Fruit fly (Drosophila melanogaster): ENCODE data around the gene TrissinR.

TrissinR gene

dm6 chr2L:5876474-5877067, 52.8 kb downstream of the TrissinR start (continued):
- TF ChIP-seq CG34224 (GFP tag; IDR thresholded peaks at IDR 0.05; ENCODE audit: partially characterized antibody): no peak
- TF ChIP-seq ssp (GFP tag; IDR thresholded peaks at IDR 0.05): no peak
- no peak for TF ChIP-seq CG2199 (GFP tag; IDR thresholded peaks at IDR 0.05)
- no peak for TF ChIP-seq aop (GFP tag; IDR thresholded peaks at IDR 0.05)
- TF ChIP-seq CG12942 (GFP tag; optimal IDR thresholded peaks at IDR 0.05): no peak
- TF ChIP-seq Ptx1 (GFP tag; IDR thresholded peaks at IDR 0.05): no peak
- no peak for TF ChIP-seq H15 (GFP tag; IDR thresholded peaks at IDR 0.05)
- no peak for TF ChIP-seq Bdp1 (GFP tag; optimal IDR thresholded peaks at IDR 0.05)
- TF ChIP-seq CG3407 (GFP tag; optimal IDR thresholded peaks at IDR 0.05): no peak
- no peak for TF ChIP-seq ham (GFP tag; IDR thresholded peaks at IDR 0.05)
- peak; percentile 57 for TF ChIP-seq CG12769 (tag; optimal IDR thresholded peaks at IDR 0.05)
- TF ChIP-seq corto (GFP tag; optimal IDR thresholded peaks at IDR 0.05): no peak
- no peak for TF ChIP-seq stwl (tag; optimal IDR thresholded peaks at IDR 0.05)
- TF ChIP-seq gfzf (GFP tag; optimal IDR thresholded peaks at IDR 0.05): no peak
- TF ChIP-seq cwo (GFP tag; optimal IDR thresholded peaks at IDR 0.05): no peak
- TF ChIP-seq NFAT (GFP tag; IDR thresholded peaks at IDR 0.05): no peak
- TF ChIP-seq CG4282 (GFP tag; optimal IDR thresholded peaks at IDR 0.05): no peak
- TF ChIP-seq al (GFP tag; IDR thresholded peaks at IDR 0.05): no peak
- TF ChIP-seq pho (GFP tag; optimal IDR thresholded peaks at IDR 0.05): no peak
- TF ChIP-seq CG10147 (GFP tag; optimal IDR thresholded peaks at IDR 0.05): peak; percentile 52
- no peak for TF ChIP-seq pum (GFP tag; optimal IDR thresholded peaks at IDR 0.05)
- TF ChIP-seq CG6175 (GFP tag; IDR thresholded peaks at IDR 0.05): no peak
- no peak for TF ChIP-seq CG10267 (tag; optimal IDR thresholded peaks at IDR 0.05)
- no peak for TF ChIP-seq D19A (tag; optimal IDR thresholded peaks at IDR 0.05)
- no peak for TF ChIP-seq CG11560 (tag; IDR thresholded peaks at IDR 0.05)
- no peak for TF ChIP-seq CG17829 (tag; optimal IDR thresholded peaks at IDR 0.05)
- TF ChIP-seq CG17912 (GFP tag; optimal IDR thresholded peaks at IDR 0.05): no peak
- TF ChIP-seq CG7372 (GFP tag; IDR thresholded peaks at IDR 0.05): no peak
- TF ChIP-seq cad (GFP tag; optimal IDR thresholded peaks at IDR 0.05): no peak
- no peak for TF ChIP-seq nom (GFP tag; optimal IDR thresholded peaks at IDR 0.05)
- TF ChIP-seq CG9215 (GFP tag; IDR thresholded peaks at IDR 0.05): no peak
- no peak for TF ChIP-seq CG18476 (GFP tag; optimal IDR thresholded peaks at IDR 0.05)
- no peak for TF ChIP-seq maf-S (GFP tag; optimal IDR thresholded peaks at IDR 0.05)
- no peak for TF ChIP-seq Lpt (GFP tag; optimal IDR thresholded peaks at IDR 0.05)
- TF ChIP-seq zen (tag; optimal IDR thresholded peaks at IDR 0.05): no peak
- TF ChIP-seq inv (GFP tag; IDR thresholded peaks at IDR 0.05; ENCODE audit: partially characterized antibody): no peak
- no peak for TF ChIP-seq Stat92E (GFP tag; optimal IDR thresholded peaks at IDR 0.05)
- peak; percentile 34 for TF ChIP-seq sug (tag; optimal IDR thresholded peaks at IDR 0.05)
- no peak for TF ChIP-seq danr (GFP tag; IDR thresholded peaks at IDR 0.05)

dm6 chr2L:5879363-5879934, 55.6 kb downstream of the TrissinR start, which contains the start of gene rau:
TSS of gene rau (minus strand) at chr2L:5879498.
- TF ChIP-seq eyg (GFP tag; optimal IDR thresholded peaks at IDR 0.05) (no peak), sna (GFP tag; IDR thresholded peaks at IDR 0.05; ENCODE audit: partially characterized antibody) (no peak), fru (optimal IDR thresholded peaks at IDR 0.05) (no peak), fd102C (GFP tag; optimal IDR thresholded peaks at IDR 0.05) (peak; percentile 43), CG34224 (GFP tag; IDR thresholded peaks at IDR 0.05; ENCODE audit: partially characterized antibody) (no peak), Sry-β (GFP tag; optimal IDR thresholded peaks at IDR 0.05) (no peak), Elba2 (GFP tag; optimal IDR thresholded peaks at IDR 0.05) (no peak), zfh2 (GFP tag; optimal IDR thresholded peaks at IDR 0.05) (peak; percentile 26), bcd (GFP tag; optimal IDR thresholded peaks at IDR 0.05) (peak; percentile 76), ranshi (GFP tag; IDR thresholded peaks at IDR 0.05) (0 out of 2 replicates have a peak, but pooled peaks have one; percentile 6), CG18011 (GFP tag; optimal IDR thresholded peaks at IDR 0.05) (peak; percentile 33), CG14441 (GFP tag; IDR thresholded peaks at IDR 0.05) (peak; percentile 61), CG15479 (GFP tag; optimal IDR thresholded peaks at IDR 0.05) (no peak), ewg (GFP tag; optimal IDR thresholded peaks at IDR 0.05) (peak; percentile 60), CG14667 (GFP tag; IDR thresholded peaks at IDR 0.05) (peak; percentile 39; the same call in 1 of the 2 replicates)
